Worm (Caenorhabditis elegans) whole organism, L1 larva: ENCODE results near the gene Y69A2AR.46.

Source experiments
- ama-1 ChIP-seq: fragments of 150-350 bp; optimal IDR thresholded peaks from 2 replicates; lab custom pipeline; 2014
- dpl-1 ChIP-seq, 3 experiments: fragments of 150-350 bp in 2 of 3; sonication (generic microtip) in 1 of 3; optimal IDR thresholded peaks; 2 replicates each; lab custom pipeline; 2014 to 2017; ENCODE audit warnings: missing biosample characterization in 3 of 3, missing genetic modification characterization in 3 of 3, missing genetic modification reagents in 3 of 3
- elt-3 ChIP-seq, 6 experiments: fragments of 150-350 bp in 1 of 6; sonication (generic microtip); optimal IDR thresholded peaks; 2 replicates each; lab custom pipeline; 2017 to 2018; ENCODE audit warnings: missing biosample characterization in 6 of 6, missing genetic modification characterization in 6 of 6, inconsistent platforms in 1 of 6
- lin-35 ChIP-seq, 2 experiments: fragments of 150-350 bp; optimal IDR thresholded peaks; 2 replicates each; lab custom pipeline; 2014; ENCODE audit warnings: missing biosample characterization in 2 of 2, missing genetic modification characterization in 2 of 2, missing genetic modification reagents in 2 of 2
- nhr-77 ChIP-seq: fragments of 150-350 bp; optimal IDR thresholded peaks from 2 replicates; lab custom pipeline; 2014; ENCODE audit warnings: missing biosample characterization, missing genetic modification characterization
- pqm-1 ChIP-seq: sonication (generic microtip); optimal IDR thresholded peaks from 3 replicates; lab custom pipeline; 2017; ENCODE audit warnings: missing biosample characterization, missing genetic modification characterization
- zag-1 ChIP-seq: fragments of 150-350 bp; optimal IDR thresholded peaks from 2 replicates; lab custom pipeline; 2014; ENCODE audit warnings: missing biosample characterization, missing genetic modification characterization

- TF ChIP-seq nhr-77 (tag; lab: Kevin White, UChicago) (no peak), lin-35 (GFP tag; optimal IDR thresholded peaks at IDR 0.05; lab: Kevin White, UChicago) (no peak), elt-3 (tag; optimal IDR thresholded peaks at IDR 0.05; lab: Kevin White, UChicago) (no peak), pqm-1 (tag; lab: Kevin White, UChicago) (no peak), ama-1 (lab: Kevin White, UChicago) (no peak), dpl-1 (GFP tag; optimal IDR thresholded peaks at IDR 0.05; lab: Kevin White, UChicago) (no peak), zag-1 (tag; lab: Kevin White, UChicago) (no peak)
Observed at ce11 chrIV:2526836-2527235, 34.6 kb upstream of the Y69A2AR.46 start.
